Worm (Caenorhabditis elegans) whole organism, midembryonic: Measurements from ENCODE around the gene col-125.

Source experiments
- T22C8.4 ChIP-seq: fragments of 200-800 bp; sonication (Bioruptor generic); IDR thresholded peaks from 2 replicates; pipeline ENCODE4 v1.3.6; 2022; ENCODE audit warnings: missing genetic modification characterization, missing compliant biosample characterization
- cog-1 ChIP-seq: sonication (generic microtip); optimal IDR thresholded peaks from 2 replicates; lab custom pipeline; 2016; ENCODE audit warnings: missing genetic modification characterization, missing compliant biosample characterization
- klf-2 ChIP-seq: fragments of 200-800 bp; sonication (Bioruptor generic); conservative IDR thresholded peaks from 2 replicates; pipeline ENCODE4 v1.3.6; 2022; ENCODE audit warnings: missing genetic modification reagents, missing genetic modification characterization, missing compliant biosample characterization
- med-1 ChIP-seq: sonication (generic microtip); optimal IDR thresholded peaks from 2 replicates; lab custom pipeline; 2017; ENCODE audit warnings: missing genetic modification characterization, mild to moderate bottlenecking, missing compliant biosample characterization, antibody characterized with exemption, missing genetic modification reagents; ENCODE audit not compliant: insufficient read depth
- ztf-29 ChIP-seq: fragments of 200-800 bp; sonication (Bioruptor generic); IDR thresholded peaks from 2 replicates; pipeline ENCODE4 v1.3.6; 2022; ENCODE audit warnings: missing genetic modification reagents, missing genetic modification characterization, missing compliant biosample characterization

DNA sequence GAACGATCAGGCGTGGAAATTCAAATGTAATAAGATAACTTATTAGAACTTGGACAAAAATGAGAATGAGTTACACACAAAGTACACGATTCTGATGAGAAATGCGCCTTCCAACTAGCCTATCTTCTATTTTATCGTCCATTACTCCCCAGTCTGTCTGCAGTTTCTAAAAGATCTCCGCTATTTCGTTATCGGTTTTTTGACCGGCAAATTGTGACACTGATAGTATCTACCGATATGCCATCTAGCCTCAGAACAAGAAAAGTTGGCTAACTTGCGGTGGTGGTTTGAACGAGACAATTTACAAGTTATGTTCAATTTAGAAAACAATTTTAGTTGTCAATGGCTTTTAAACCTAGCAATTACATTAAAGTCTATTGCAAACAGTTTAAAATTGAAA, 13.8 kb upstream of the col-125 start:
- TF ChIP-seq ztf-29 (GFP tag; lab: Robert Waterston, UW): no peak
- TF ChIP-seq klf-2 (GFP tag; lab: Robert Waterston, UW): no peak
- no peak for TF ChIP-seq cog-1
- TF ChIP-seq med-1 (GFP tag; lab: Kevin White, UChicago): no peak
- TF ChIP-seq T22C8.4: no peak
